Worm (Caenorhabditis elegans): ENCODE data around the gene srh-92.

The srh-92 gene

ce11 chrV:7435376-7436204 lies 25.2 kb downstream of the srh-92 start, which contains the start of the genes ddo-2 and F25E5.8 (continued):
- TF ChIP-seq zip-4 (GFP tag; optimal IDR thresholded peaks at IDR 0.05) (no peak), zag-1 (tag; optimal IDR thresholded peaks at IDR 0.05) (no peak), ceh-82 (tag; optimal IDR thresholded peaks at IDR 0.05) (no peak), lin-13 (GFP tag; optimal IDR thresholded peaks at IDR 0.05) (no peak), unc-130 (tag; optimal IDR thresholded peaks at IDR 0.05) (peak; percentile 81), sox-4 (tag; optimal IDR thresholded peaks at IDR 0.05) (no peak), egl-27 (tag; optimal IDR thresholded peaks at IDR 0.05) (no peak), grh-1 (GFP tag; IDR thresholded peaks at IDR 0.05) (0 out of 2 replicates have a peak, but pooled peaks have one; percentile 7), rnt-1 (tag; optimal IDR thresholded peaks at IDR 0.05) (no peak), ceh-90 (tag; optimal IDR thresholded peaks at IDR 0.05) (no peak), nhr-19 (GFP tag; conservative IDR thresholded peaks at IDR 0.05) (peak; percentile 72), elt-2 (tag; optimal IDR thresholded peaks at IDR 0.05) (no peak), unc-62 (GFP tag; optimal IDR thresholded peaks at IDR 0.05) (no peak), elt-3 (tag; optimal IDR thresholded peaks at IDR 0.05) (peak in 1 of 6 experiments; percentile 68), isw-1 (GFP tag; IDR thresholded peaks at IDR 0.05) (no peak), nhr-20 (tag; optimal IDR thresholded peaks at IDR 0.05) (peak; percentile 19), ztf-11 (tag; optimal IDR thresholded peaks at IDR 0.05) (no peak), sup-37 (GFP tag; optimal IDR thresholded peaks at IDR 0.05) (no peak), sptf-1 (tag; optimal IDR thresholded peaks at IDR 0.05) (no peak), nhr-84 (tag; optimal IDR thresholded peaks at IDR 0.05) (no peak), lin-39 (tag; optimal IDR thresholded peaks at IDR 0.05) (no peak), nhr-11 (tag; optimal IDR thresholded peaks at IDR 0.05) (no peak), nhr-47 (tag; optimal IDR thresholded peaks at IDR 0.05) (no peak), unc-98 (GFP tag; IDR thresholded peaks at IDR 0.05) (no peak), tlp-1 (tag; optimal IDR thresholded peaks at IDR 0.05) (no peak), ama-1 (optimal IDR thresholded peaks at IDR 0.05) (no peak), ces-1 (GFP tag; optimal IDR thresholded peaks at IDR 0.05) (no peak), ets-5 (GFP tag; IDR thresholded peaks at IDR 0.05) (no peak), fos-1 (tag; optimal IDR thresholded peaks at IDR 0.05) (no peak), unc-86 (tag; optimal IDR thresholded peaks at IDR 0.05) (no peak), hlh-4 (tag; optimal IDR thresholded peaks at IDR 0.05) (no peak), ceh-88 (GFP tag; IDR thresholded peaks at IDR 0.05) (no peak), aly-2 (tag; optimal IDR thresholded peaks at IDR 0.05) (no peak), mdl-1 (tag; optimal IDR thresholded peaks at IDR 0.05) (peak in 1 of 2 experiments; percentile 38), aha-1 (tag; optimal IDR thresholded peaks at IDR 0.05) (no peak), lin-15B (tag; optimal IDR thresholded peaks at IDR 0.05) (no peak), irx-1 (tag; optimal IDR thresholded peaks at IDR 0.05) (no peak), lin-14 (GFP tag; optimal IDR thresholded peaks at IDR 0.05) (peak; percentile 18), alr-1 (tag; optimal IDR thresholded peaks at IDR 0.05; ENCODE audit: borderline replicate concordance) (no peak), mef-2 (tag; optimal IDR thresholded peaks at IDR 0.05) (no peak), tbx-2 (tag; optimal IDR thresholded peaks at IDR 0.05) (peak; percentile 20), fkh-4 (tag; optimal IDR thresholded peaks at IDR 0.05; ENCODE audit: borderline replicate concordance) (no peak), Y116A8C.19 (tag; optimal IDR thresholded peaks at IDR 0.05; ENCODE audit: borderline replicate concordance) (no peak), nhr-237 (tag; optimal IDR thresholded peaks at IDR 0.05) (no peak), unc-30 (tag; optimal IDR thresholded peaks at IDR 0.05) (no peak), lir-3 (tag; optimal IDR thresholded peaks at IDR 0.05; ENCODE audit: poor library complexity) (no peak), mep-1 (tag; optimal IDR thresholded peaks at IDR 0.05) (no peak), F16B12.6 (tag; optimal IDR thresholded peaks at IDR 0.05) (no peak), nhr-90 (tag; optimal IDR thresholded peaks at IDR 0.05; ENCODE audit: poor library complexity) (peak; percentile 48), ztf-4 (tag; optimal IDR thresholded peaks at IDR 0.05) (no peak), swsn-7 (tag; optimal IDR thresholded peaks at IDR 0.05) (no peak), hpl-2 (GFP tag; optimal IDR thresholded peaks at IDR 0.05) (no peak)
